Fruit fly (Drosophila melanogaster): Measurements from ENCODE around the gene RnrL.

dm6 chr2L:10299810-10300147 is 28.0 kb downstream of the RnrL start, which contains the start of gene CYLD:
- no peak for TF ChIP-seq CG8159 (tag; optimal IDR thresholded peaks at IDR 0.05)
- TF ChIP-seq Pif1A (GFP tag; optimal IDR thresholded peaks at IDR 0.05) = no peak
- peak; percentile 76; the same call in 1 of the 2 replicates for TF ChIP-seq CG32121 (GFP tag; IDR thresholded peaks at IDR 0.05)
- no peak for TF ChIP-seq EcR (GFP tag; optimal IDR thresholded peaks at IDR 0.05)
- no peak for TF ChIP-seq rn (GFP tag; IDR thresholded peaks at IDR 0.05)
- no peak for TF ChIP-seq Pif1B (GFP tag; optimal IDR thresholded peaks at IDR 0.05)
- TF ChIP-seq D1 (tag; optimal IDR thresholded peaks at IDR 0.05) = peak; percentile 82
- TF ChIP-seq fd96Ca (GFP tag; IDR thresholded peaks at IDR 0.05) = no peak
- no peak for TF ChIP-seq CG12605 (GFP tag; IDR thresholded peaks at IDR 0.05)
- no peak for TF ChIP-seq CG4496 (GFP tag; IDR thresholded peaks at IDR 0.05)
- no peak for TF ChIP-seq gl (tag; optimal IDR thresholded peaks at IDR 0.05)
- TF ChIP-seq CG9948 (tag; optimal IDR thresholded peaks at IDR 0.05) = peak; percentile 58
